Worm (Caenorhabditis elegans) whole organism, L3 larva: ENCODE data around the gene gem-1.

Experiments used
- R02D3.7 ChIP-seq: fragments of 150-350 bp; optimal IDR thresholded peaks from 2 replicates; lab custom pipeline; 2014; ENCODE audit warnings: missing biosample characterization, missing genetic modification characterization
- ama-1 ChIP-seq: fragments of 150-350 bp; optimal IDR thresholded peaks from 2 replicates; lab custom pipeline; 2018
- elt-1 ChIP-seq: fragments of 150-350 bp; optimal IDR thresholded peaks from 2 replicates; lab custom pipeline; 2014; ENCODE audit warnings: missing biosample characterization, missing genetic modification characterization
- nfya-1 ChIP-seq: sonication (generic microtip); optimal IDR thresholded peaks from 2 replicates; lab custom pipeline; 2017; ENCODE audit warnings: missing genetic modification characterization, mild to moderate bottlenecking, missing compliant biosample characterization, antibody characterized with exemption, moderate library complexity; ENCODE audit not compliant: insufficient read depth
- nhr-28 ChIP-seq: fragments of 150-350 bp; optimal IDR thresholded peaks from 2 replicates; lab custom pipeline; 2014; ENCODE audit warnings: missing biosample characterization, missing genetic modification characterization
- nhr-76 ChIP-seq: fragments of 150-350 bp; sonication (generic microtip); optimal IDR thresholded peaks from 5 replicates; lab custom pipeline; 2014; ENCODE audit warnings: missing biosample characterization, missing genetic modification characterization
- nhr-77 ChIP-seq: fragments of 150-350 bp; optimal IDR thresholded peaks from 2 replicates; lab custom pipeline; 2014; ENCODE audit warnings: missing biosample characterization, missing genetic modification characterization
- pqm-1 ChIP-seq: fragments of 150-350 bp; optimal IDR thresholded peaks from 2 replicates; lab custom pipeline; 2017; ENCODE audit warnings: missing biosample characterization, missing genetic modification characterization, inconsistent platforms
- unc-39 ChIP-seq: sonication (generic microtip); optimal IDR thresholded peaks from 4 replicates; lab custom pipeline; 2017; ENCODE audit warnings: missing biosample characterization, missing genetic modification characterization

DNA sequence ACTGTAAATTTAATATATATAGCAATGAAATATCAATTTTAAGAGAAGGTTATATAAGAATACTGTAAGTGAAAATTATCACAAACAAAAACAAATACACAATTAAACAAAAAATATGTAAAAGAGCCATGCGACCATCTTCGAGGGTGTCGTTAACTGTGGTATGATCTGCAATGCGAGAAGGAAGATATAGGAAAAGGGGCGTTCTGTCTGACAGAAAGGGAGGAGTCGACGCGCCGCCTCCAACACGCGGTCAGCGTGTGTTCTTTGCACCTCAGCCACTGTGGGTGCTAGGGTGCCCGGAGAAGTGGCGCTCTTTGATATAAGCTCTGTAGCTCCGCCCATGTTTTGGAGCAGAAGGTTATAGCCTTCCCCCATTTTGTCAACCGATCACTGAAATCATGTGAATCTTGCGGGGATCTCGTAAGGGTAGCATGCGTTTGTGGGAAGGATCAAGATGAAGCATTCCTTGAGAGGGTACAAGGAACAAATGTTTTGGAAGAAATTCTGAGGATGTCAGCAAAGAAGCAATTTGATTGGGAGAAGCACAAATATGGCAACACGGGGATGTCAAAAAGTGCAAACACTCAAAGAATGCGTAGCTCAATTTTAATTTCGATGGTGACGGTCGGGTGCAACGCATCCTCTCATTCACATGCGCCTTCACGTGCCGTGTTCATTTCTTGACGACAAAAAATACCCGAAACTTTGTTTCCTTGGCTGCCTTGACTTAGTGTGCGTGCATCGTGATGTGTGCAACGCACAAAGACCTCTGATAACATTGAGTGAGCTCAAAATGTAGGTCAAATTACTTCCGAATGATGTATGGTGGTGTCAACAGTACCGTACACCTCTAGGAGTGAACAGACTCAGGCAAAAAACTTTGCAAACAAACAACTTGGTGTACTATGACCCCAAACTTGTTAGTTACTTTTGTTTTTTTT, 25.7 kb downstream of the gem-1 start, which contains the start of gene mxl-3:
- TF ChIP-seq elt-1 (tag; lab: Kevin White, UChicago) (no peak), nfya-1 (peak; percentile 44), unc-39 (tag; lab: Kevin White, UChicago) (no peak), ama-1 (lab: Kevin White, UChicago) (peak; percentile 61), nhr-76 (tag; lab: Kevin White, UChicago) (no peak), nhr-28 (tag; lab: Kevin White, UChicago) (no peak), R02D3.7 (no peak), nhr-77 (no peak), pqm-1 (tag; lab: Kevin White, UChicago) (peak; percentile 62)
